Fruit fly (Drosophila melanogaster) Kc167 (cell line): ENCODE measurements around the gene U4-U6-60K.

ENCODE experiments used
- Myc ChIP-seq: fragments of >200 bp; optimal IDR thresholded peaks from 2 replicates; lab custom pipeline; 2017; ENCODE audit warnings: missing external identifiers
- Sin3A ChIP-seq: fragments of >200 bp; optimal IDR thresholded peaks from 2 replicates; lab custom pipeline; 2018; ENCODE audit warnings: missing external identifiers
- h ChIP-seq: fragments of >200 bp; optimal IDR thresholded peaks from 3 replicates; lab custom pipeline; 2018; ENCODE audit warnings: missing external identifiers
- insv ChIP-seq: fragments of >200 bp; optimal IDR thresholded peaks from 3 replicates; lab custom pipeline; 2018; ENCODE audit warnings: missing external identifiers
- psq ChIP-seq: fragments of >200 bp; optimal IDR thresholded peaks from 2 replicates; lab custom pipeline; 2017; ENCODE audit warnings: missing external identifiers
- ttk ChIP-seq: sonication (Bioruptor generic); optimal IDR thresholded peaks from 2 replicates; lab custom pipeline; 2017; ENCODE audit warnings: missing external identifiers

U4-U6-60K gene

DNA sequence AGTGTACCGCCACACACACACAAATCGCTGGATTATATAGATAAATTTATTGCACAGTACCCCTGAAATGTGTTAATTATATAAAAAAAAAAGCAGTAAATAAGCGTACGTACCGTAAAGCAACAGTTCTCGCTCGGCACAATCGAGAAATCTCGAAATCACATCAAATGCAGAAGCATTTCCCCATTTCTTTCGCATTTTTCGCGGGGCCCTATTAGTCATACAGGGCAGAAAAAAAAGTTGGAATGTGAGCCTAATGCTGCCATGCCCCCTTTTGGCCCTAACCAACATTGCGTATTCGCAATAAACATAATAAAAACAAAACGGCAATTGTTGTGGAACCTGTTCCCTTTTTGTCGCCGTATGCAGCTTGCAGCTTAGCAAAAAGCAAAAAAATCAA lies 20.0 kb upstream of the U4-U6-60K start:
- TF ChIP-seq psq (lab: Kevin White, UChicago) (no peak), Sin3A (lab: Kevin White, UChicago) (no peak), insv (lab: Kevin White, UChicago) (no peak), h (lab: Kevin White, UChicago) (no peak), Myc (lab: Kevin White, UChicago) (no peak), ttk (lab: Kevin White, UChicago) (no peak)

- no peak for TF ChIP-seq insv (lab: Kevin White, UChicago)
- TF ChIP-seq ttk (lab: Kevin White, UChicago), result no peak
- no peak for TF ChIP-seq Sin3A (lab: Kevin White, UChicago)
- TF ChIP-seq psq (lab: Kevin White, UChicago), result no peak
- TF ChIP-seq Myc (lab: Kevin White, UChicago), result no peak
- no peak for TF ChIP-seq h (lab: Kevin White, UChicago)
Observed at dm6 chr3L:17532898-17533700, 19.4 kb upstream of the U4-U6-60K start.

DNA sequence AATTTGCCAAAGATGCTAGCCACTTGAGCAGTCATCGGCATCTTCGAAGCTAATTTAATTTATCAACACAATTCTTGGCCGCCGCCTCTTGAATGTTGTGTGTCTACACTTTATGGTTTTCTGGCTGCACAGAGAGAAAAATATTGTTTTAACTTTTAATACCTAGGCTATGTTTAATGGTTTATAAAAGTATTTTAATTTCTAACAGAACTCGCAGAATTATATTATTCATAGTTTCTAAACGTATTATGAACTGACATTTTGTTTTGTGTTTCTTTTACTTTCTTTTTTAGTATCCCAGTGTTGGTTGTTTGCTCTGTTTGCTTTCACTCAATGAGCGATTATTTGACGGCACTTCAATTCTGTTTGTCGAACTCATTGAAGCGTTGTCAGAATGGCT lies 18.5 kb upstream of the U4-U6-60K start:
- TF ChIP-seq h (lab: Kevin White, UChicago) (no peak), Myc (lab: Kevin White, UChicago) (no peak), insv (lab: Kevin White, UChicago) (no peak), Sin3A (lab: Kevin White, UChicago) (no peak), ttk (lab: Kevin White, UChicago) (no peak), psq (lab: Kevin White, UChicago) (no peak)

DNA sequence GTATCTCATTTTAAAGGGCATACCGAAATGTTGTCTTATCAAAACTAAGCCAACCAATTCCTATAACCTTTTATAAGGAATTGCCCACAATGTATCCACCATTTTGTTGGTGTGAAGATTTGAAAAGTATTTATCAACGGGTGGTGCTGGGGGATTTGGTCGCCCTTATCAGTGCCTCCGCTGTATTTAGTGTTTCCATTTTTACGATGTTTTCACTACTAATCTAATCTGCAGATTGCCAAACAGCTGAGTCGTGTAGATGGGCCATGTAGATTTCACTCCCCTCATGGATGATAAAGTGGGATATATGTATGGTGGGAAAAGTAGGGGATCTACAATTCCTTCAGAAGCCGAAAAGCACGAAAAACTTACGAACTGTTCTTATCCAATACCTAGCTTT lies 17.7 kb upstream of the U4-U6-60K start:
- TF ChIP-seq Myc (lab: Kevin White, UChicago) (no peak), insv (lab: Kevin White, UChicago) (no peak), h (lab: Kevin White, UChicago) (no peak), psq (lab: Kevin White, UChicago) (no peak), ttk (lab: Kevin White, UChicago) (no peak), Sin3A (lab: Kevin White, UChicago) (no peak)

dm6 chr3L:17530471-17531149 lies 16.9 kb upstream of the U4-U6-60K start:
- TF ChIP-seq Myc (lab: Kevin White, UChicago) (no peak), ttk (lab: Kevin White, UChicago) (no peak), Sin3A (lab: Kevin White, UChicago) (no peak), insv (lab: Kevin White, UChicago) (no peak), psq (lab: Kevin White, UChicago) (no peak), h (lab: Kevin White, UChicago) (no peak)

dm6 chr3L:17529511-17530194 lies 15.9 kb upstream of the U4-U6-60K start, which contains the start of the genes Edc3 and Nedd4:
Edc3 (minus strand) TSS chr3L:17529861.
Nedd4 (plus strand) TSS chr3L:17530081.
- no peak for TF ChIP-seq insv (lab: Kevin White, UChicago)
- no peak for TF ChIP-seq h (lab: Kevin White, UChicago)
- no peak for TF ChIP-seq psq (lab: Kevin White, UChicago)
- no peak for TF ChIP-seq Sin3A (lab: Kevin White, UChicago)
- TF ChIP-seq ttk (lab: Kevin White, UChicago), result no peak
- no peak for TF ChIP-seq Myc (lab: Kevin White, UChicago)

- TF ChIP-seq Myc (lab: Kevin White, UChicago), result no peak
- no peak for TF ChIP-seq psq (lab: Kevin White, UChicago)
- no peak for TF ChIP-seq ttk (lab: Kevin White, UChicago)
Observed at dm6 chr3L:17513492-17513891, 220 bp downstream of the U4-U6-60K start.

- no peak for TF ChIP-seq Sin3A (lab: Kevin White, UChicago)
- no peak for TF ChIP-seq insv (lab: Kevin White, UChicago)
- no peak for TF ChIP-seq psq (lab: Kevin White, UChicago)
- no peak for TF ChIP-seq h (lab: Kevin White, UChicago)
- no peak for TF ChIP-seq Myc (lab: Kevin White, UChicago)
- TF ChIP-seq ttk (lab: Kevin White, UChicago), result no peak
Observed at dm6 chr3L:17506830-17507229, 6.9 kb downstream of the U4-U6-60K start.

DNA sequence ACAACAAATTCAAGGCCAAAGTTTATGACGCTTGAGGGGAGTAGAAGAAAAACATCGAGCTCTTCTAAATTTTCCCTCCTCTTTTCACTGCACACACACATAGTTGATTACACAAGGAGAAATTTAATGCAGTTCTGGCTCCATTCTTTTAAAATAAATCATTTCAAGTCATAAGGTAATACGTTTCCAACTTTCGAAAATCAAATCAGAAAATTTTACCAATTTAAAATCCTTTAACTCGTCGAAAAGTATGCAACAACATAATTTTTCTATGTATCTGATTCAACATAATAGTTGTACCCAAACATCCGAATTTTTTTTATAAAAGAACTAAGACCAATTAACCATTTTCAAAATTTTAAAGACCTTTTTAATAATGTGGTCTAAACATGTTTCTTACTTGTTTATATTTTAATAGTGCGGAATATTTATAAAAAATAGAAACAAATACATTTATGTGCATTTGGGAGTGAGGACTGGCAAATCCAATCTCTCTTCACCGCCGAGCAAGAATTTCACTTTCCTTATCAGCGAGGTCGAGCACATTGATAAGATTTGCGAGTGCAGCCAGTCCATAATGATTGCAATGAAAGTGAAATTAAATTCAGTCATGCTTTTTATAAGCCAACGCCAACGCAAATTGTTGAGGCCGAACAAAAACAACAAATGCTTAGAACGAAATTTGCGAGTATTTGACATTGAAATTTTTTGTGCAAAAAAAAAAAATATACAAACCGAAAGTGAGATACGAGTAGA lies 7.5 kb downstream of the U4-U6-60K start:
- TF ChIP-seq h (lab: Kevin White, UChicago) (no peak), ttk (lab: Kevin White, UChicago) (no peak), Sin3A (lab: Kevin White, UChicago) (no peak), psq (lab: Kevin White, UChicago) (no peak), Myc (lab: Kevin White, UChicago) (no peak), insv (lab: Kevin White, UChicago) (no peak)

DNA sequence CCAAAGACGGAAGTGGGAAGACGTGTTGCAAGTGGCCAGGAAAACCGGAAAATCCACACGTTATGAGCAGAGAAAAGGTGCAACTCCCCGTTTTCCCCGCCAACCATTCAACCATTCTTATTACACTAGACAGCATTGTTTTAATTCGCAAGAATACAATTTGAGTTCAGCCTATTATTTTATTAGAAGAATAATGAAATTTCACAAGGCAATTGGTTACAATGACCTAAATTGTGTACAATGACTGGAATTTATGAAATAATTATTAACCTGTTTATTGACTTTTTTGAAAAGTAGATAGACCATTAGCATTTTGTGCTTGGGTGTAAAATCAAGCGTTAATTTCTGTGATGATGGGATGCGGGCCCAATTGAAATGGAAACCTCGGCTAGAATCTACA lies 9.2 kb downstream of the U4-U6-60K start:
- TF ChIP-seq insv (lab: Kevin White, UChicago) (no peak), Myc (lab: Kevin White, UChicago) (no peak), Sin3A (lab: Kevin White, UChicago) (no peak), h (lab: Kevin White, UChicago) (no peak), psq (lab: Kevin White, UChicago) (no peak), ttk (lab: Kevin White, UChicago) (no peak)
